Worm (Caenorhabditis elegans): ENCODE results near the gene F57H12.6.

- TF ChIP-seq attf-4 (tag; optimal IDR thresholded peaks at IDR 0.05) = no peak
- no peak for TF ChIP-seq spr-1 (tag; optimal IDR thresholded peaks at IDR 0.05)
- TF ChIP-seq nhr-76 (tag; optimal IDR thresholded peaks at IDR 0.05) = no peak
- no peak for TF ChIP-seq fkh-10 (GFP tag; optimal IDR thresholded peaks at IDR 0.05)
- no peak for TF ChIP-seq ama-1 (optimal IDR thresholded peaks at IDR 0.05)
- no peak for TF ChIP-seq egl-27 (tag; optimal IDR thresholded peaks at IDR 0.05)
- TF ChIP-seq T20F7.1 (GFP tag; optimal IDR thresholded peaks at IDR 0.05) = no peak
- TF ChIP-seq ceh-28 (tag; optimal IDR thresholded peaks at IDR 0.05) = no peak
Measured at ce11 chrIV:7983021-7983420, 6.9 kb upstream of the F57H12.6 start.
